Fruit fly (Drosophila melanogaster): ENCODE measurements around the gene CG6153.

CG6153 gene

DNA sequence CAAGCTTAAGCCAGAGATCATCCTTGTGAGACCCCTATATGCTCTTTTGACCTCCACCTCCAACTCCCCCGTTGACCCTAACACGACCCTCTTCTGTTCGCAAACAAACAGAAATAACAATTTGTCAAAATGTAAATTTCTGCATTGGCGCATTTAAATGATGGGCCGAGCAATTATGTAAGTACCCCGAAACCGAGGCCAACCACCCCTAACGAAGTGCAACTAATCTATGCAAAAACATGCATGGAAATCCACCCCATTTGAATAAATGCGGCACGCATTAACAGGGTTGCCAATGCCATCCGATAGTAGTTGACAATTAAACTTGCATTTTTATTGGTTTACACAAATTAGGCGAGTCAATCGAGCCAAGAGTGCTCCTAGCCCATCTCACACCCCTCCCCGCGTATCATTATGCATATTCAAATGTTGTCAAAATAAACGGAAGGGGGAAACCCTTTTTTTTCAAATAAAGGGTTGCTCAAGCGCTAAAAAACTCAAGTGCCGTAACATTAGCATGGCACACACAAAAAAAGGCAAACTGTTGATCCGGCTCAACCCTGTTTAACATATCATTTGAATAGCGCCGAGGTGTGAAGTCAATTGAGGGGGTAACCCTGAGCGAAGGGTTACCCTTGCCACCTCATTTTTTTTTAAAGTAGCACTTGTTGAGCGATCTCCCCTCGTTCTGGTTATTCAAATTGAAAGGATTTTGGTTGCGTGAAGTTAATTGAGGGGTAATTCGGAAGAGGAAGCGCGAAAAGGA is 11.0 kb upstream of the CG6153 start:
- TF ChIP-seq psq (optimal IDR thresholded peaks at IDR 0.05) (no peak), Sin3A (optimal IDR thresholded peaks at IDR 0.05) (no peak)

DNA sequence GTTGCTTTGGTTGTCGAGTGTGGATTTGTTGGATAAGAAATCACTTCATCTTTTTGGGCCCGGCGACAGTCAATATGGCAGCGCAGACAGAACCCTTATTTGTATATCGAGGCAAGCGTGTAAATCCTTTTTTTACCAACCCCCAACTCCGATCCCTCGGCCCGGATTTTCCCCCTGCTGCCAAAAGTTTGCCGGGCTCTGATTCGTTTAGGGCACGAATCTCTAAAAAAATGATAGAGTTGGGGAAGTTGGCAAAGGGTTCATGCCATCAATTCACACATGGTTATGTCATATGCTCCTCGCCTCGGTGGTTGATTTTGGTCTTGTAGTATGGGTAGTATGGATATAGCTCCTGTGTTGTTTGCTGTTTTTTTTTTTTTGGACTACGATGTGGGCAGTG is 6.0 kb upstream of the CG6153 start:
- TF ChIP-seq h (optimal IDR thresholded peaks at IDR 0.05) (no peak), insv (optimal IDR thresholded peaks at IDR 0.05) (no peak), Sin3A (optimal IDR thresholded peaks at IDR 0.05) (no peak), Myc (optimal IDR thresholded peaks at IDR 0.05) (no peak), ttk (optimal IDR thresholded peaks at IDR 0.05) (no peak), psq (optimal IDR thresholded peaks at IDR 0.05) (no peak)

DNA sequence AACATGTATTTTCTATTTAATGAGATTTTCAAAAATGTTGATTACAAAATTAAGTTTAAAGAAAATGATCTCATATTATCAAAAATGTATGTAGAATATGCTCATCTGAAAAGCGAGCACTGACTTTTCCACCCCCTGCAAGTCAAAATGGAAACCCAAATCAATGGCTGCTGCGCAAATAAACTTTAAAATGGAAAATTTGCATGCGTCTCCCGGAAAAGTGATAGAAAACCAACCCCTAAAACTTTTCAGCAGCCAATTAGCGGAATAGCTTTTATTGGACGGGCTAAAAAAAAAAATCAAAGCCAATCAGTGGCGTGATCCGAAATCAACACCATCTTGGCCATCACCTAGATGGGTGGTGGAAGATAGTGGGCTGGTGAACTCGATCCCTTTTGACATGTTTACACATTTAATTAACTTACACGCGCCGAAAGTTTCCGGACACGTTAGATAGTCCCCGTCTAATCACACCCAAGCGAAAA is 3.5 kb upstream of the CG6153 start:
- no peak for TF ChIP-seq psq (optimal IDR thresholded peaks at IDR 0.05)
- TF ChIP-seq Sin3A (optimal IDR thresholded peaks at IDR 0.05) = no peak
- TF ChIP-seq insv (optimal IDR thresholded peaks at IDR 0.05) = no peak
- TF ChIP-seq ttk (optimal IDR thresholded peaks at IDR 0.05) = no peak
- TF ChIP-seq Myc (optimal IDR thresholded peaks at IDR 0.05) = no peak
- TF ChIP-seq h (optimal IDR thresholded peaks at IDR 0.05) = no peak

DNA sequence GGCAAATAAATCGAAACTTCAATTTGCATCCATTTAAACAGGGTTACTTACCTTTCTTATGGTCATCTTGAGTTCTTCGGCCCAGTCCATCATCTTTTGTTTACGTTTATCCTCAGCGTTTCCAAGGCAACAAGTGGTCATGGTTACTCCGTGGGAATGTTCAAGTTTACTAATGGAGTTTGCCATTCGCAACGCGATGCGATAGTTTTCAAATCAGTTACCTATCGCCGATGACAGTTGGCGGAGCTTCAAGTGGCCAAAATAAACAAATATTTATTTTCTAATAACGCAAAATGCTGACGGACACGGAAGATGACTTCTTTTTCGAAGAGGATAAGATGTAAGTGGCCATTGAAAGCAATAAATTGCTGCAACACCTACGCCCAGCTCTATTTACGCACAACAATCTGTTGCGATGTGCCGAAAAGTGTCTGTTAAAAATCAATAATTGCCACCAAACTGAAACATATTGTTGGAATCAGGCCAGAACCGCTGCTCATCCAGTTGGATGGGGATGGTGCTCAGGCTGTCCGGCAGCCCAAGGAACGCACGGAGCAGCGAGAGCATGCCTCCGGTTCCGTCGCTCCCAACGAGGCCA is 2.1 kb downstream of the CG6153 start, which contains the start of the genes IFT43 and PICK1:
TSS of gene IFT43 (minus strand) at position 166 of the 598 bp plus-strand sequence.
TSS of gene PICK1 (plus strand) at position 211 of the 598 bp plus-strand sequence.
- TF ChIP-seq ttk (optimal IDR thresholded peaks at IDR 0.05) = no peak
- TF ChIP-seq Myc (optimal IDR thresholded peaks at IDR 0.05) = no peak
- TF ChIP-seq psq (optimal IDR thresholded peaks at IDR 0.05) = no peak
- no peak for TF ChIP-seq Sin3A (optimal IDR thresholded peaks at IDR 0.05)
- TF ChIP-seq h (optimal IDR thresholded peaks at IDR 0.05) = no peak
- no peak for TF ChIP-seq insv (optimal IDR thresholded peaks at IDR 0.05)

DNA sequence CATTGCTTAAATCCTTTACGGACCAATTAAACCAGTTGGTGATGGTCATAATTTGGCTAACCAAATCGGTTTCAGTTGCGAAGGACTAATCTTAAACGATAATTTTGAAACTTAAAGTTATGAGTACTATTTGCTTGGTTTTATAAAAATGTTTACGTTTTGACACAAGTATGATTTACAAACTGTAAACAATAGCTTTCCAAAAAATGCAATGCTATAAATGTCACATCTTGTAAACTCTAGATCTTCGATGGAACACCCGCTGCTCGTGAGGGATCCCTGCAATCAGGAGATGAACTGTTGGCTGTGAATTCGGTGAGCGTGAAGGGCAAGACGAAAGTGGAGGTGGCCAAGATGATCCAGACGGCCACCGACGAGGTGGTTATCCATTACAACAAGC is 4.4 kb downstream of the CG6153 start, which contains the start of gene CG5781:
TSS of gene CG5781 (minus strand) at position 101 of the 400 bp plus-strand sequence.
- TF ChIP-seq Myc (optimal IDR thresholded peaks at IDR 0.05) (no peak), psq (optimal IDR thresholded peaks at IDR 0.05) (no peak), insv (optimal IDR thresholded peaks at IDR 0.05) (no peak), ttk (optimal IDR thresholded peaks at IDR 0.05) (no peak), Sin3A (optimal IDR thresholded peaks at IDR 0.05) (no peak), h (optimal IDR thresholded peaks at IDR 0.05) (no peak)

DNA sequence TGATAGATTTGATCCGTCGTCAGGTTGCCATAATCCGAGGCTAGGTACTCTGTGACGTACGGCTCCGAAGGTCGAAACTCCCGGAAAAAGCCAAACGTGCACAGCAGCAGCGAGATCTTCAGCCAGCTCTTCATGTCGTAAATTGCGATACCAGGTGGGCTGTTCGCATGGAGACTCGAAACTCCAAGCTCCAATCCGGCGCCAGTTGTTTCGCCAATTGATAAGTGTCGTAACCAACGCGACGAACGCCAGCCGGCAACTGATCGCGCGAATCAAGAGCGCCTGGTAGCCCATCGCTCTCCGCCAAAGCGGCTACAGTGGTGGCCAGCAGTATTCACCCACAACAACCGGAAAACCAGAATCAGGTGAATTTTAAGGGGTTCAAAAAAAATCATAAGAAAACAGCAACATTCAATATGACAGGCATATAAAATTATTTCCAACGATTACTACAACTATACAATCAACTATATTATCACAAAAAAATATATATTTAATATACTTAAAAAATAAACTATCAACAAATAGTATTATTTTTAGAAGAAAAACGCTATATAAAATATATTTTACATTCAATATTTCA is 7.7 kb downstream of the CG6153 start, which contains the start of gene CG17036:
TSS of gene CG17036 (minus strand) at position 366 of the 583 bp plus-strand sequence.
- TF ChIP-seq psq (optimal IDR thresholded peaks at IDR 0.05) = no peak
- no peak for TF ChIP-seq h (optimal IDR thresholded peaks at IDR 0.05)
- TF ChIP-seq Myc (optimal IDR thresholded peaks at IDR 0.05) = no peak
- no peak for TF ChIP-seq ttk (optimal IDR thresholded peaks at IDR 0.05)
- TF ChIP-seq insv (optimal IDR thresholded peaks at IDR 0.05) = no peak
- no peak for TF ChIP-seq Sin3A (optimal IDR thresholded peaks at IDR 0.05)

DNA sequence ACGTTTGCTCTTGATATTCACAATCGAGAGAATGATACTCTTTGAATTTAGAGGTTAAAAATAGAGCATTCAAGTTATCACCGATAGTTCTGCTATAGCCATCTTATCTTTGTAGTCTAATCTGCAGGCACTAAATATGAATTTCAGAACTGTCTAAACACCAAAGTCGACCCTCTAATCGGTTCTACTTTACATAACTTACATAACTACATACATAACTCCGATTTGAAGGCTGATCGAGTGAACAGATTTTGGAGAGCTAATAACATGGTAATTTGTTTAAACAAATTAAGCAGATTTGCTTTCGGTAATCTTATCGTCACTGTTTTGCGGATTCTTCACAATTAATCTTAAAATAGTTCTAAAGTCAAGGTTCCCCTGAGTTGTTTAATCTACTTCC is 8.7 kb downstream of the CG6153 start:
- TF ChIP-seq h (optimal IDR thresholded peaks at IDR 0.05) = no peak
- no peak for TF ChIP-seq Myc (optimal IDR thresholded peaks at IDR 0.05)
- TF ChIP-seq Sin3A (optimal IDR thresholded peaks at IDR 0.05) = no peak
- TF ChIP-seq ttk (optimal IDR thresholded peaks at IDR 0.05) = no peak
- TF ChIP-seq insv (optimal IDR thresholded peaks at IDR 0.05) = no peak
- no peak for TF ChIP-seq psq (optimal IDR thresholded peaks at IDR 0.05)

DNA sequence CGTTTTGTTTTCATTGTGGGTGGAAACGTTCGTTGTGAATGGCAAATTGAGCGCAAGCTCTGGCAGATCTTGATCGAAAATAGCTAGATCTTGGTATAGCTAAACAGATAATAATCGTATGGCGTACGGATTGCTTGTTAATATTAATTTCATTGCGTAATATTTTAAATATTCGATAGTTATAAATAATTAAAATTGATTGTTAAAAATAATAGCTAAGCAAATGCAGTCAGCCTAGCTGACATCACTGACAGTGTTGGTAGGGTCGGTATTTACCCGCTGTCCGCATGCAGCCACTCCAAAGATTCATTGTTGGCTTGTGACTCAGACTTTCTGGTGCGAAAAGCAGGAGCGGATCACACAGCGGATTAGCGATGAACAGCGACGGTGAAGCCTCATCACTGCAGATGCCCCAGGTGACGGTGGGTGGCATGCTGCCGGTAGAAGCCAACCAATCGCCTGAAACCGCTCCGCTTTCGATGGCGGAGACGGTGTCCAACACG is 11.7 kb downstream of the CG6153 start, which contains the start of the genes CG5776 and spict:
TSS of gene CG5776 (minus strand) at position 34 of the 503 bp plus-strand sequence.
TSS of gene spict (plus strand) at position 308 of the 503 bp plus-strand sequence.
- no peak for TF ChIP-seq ttk (optimal IDR thresholded peaks at IDR 0.05)
- no peak for TF ChIP-seq Sin3A (optimal IDR thresholded peaks at IDR 0.05)
- TF ChIP-seq Myc (optimal IDR thresholded peaks at IDR 0.05) = no peak
- TF ChIP-seq h (optimal IDR thresholded peaks at IDR 0.05) = no peak
- TF ChIP-seq insv (optimal IDR thresholded peaks at IDR 0.05) = no peak
- no peak for TF ChIP-seq psq (optimal IDR thresholded peaks at IDR 0.05)

DNA sequence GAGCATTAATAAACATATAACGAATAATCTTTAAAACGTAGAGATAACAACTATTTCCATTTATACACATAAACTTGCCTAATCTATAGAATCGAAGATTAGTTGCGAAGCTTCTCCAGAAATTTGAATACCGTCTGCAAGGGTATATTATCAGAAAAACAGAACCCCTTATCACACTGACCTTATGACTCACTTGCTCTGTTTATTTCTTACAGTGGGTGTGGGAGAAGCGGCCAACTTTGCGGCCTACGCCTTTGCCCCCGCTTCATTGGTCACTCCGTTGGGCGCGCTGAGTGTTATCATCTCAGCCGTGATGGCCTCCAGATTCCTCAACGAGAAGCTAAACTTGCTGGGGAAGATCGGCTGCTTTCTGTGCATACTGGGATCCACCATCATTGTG is 12.6 kb downstream of the CG6153 start:
- no peak for TF ChIP-seq Sin3A (optimal IDR thresholded peaks at IDR 0.05)
- no peak for TF ChIP-seq h (optimal IDR thresholded peaks at IDR 0.05)
- TF ChIP-seq Myc (optimal IDR thresholded peaks at IDR 0.05) = no peak
- no peak for TF ChIP-seq psq (optimal IDR thresholded peaks at IDR 0.05)
- TF ChIP-seq ttk (optimal IDR thresholded peaks at IDR 0.05) = no peak
- no peak for TF ChIP-seq insv (optimal IDR thresholded peaks at IDR 0.05)

DNA sequence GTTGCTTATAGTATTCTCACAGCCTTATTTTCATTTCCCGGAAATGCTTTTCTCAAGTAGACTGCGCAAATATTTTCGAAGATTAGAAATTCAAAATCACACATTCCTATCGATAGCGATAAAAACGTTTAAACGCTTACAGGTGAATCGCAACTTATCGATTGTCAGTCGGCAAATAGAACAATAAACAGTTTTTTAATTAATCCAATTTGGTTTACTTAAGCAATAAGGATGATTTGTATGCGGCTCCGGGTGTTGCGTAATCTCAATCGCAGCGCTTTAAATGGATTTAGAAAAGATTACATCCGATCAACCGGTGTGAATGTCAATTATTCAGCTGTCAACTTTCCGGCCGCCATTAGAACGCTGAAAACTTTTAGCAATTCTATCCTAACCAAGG is 14.7 kb downstream of the CG6153 start, which contains the start of the genes CG6180 and CG15484:
TSS of gene CG6180 (plus strand) at position 122 of the 400 bp plus-strand sequence.
TSS of gene CG15484 (minus strand) at position 172 of the 400 bp plus-strand sequence.
- TF ChIP-seq Myc (optimal IDR thresholded peaks at IDR 0.05) (no peak), ttk (optimal IDR thresholded peaks at IDR 0.05) (no peak), psq (optimal IDR thresholded peaks at IDR 0.05) (no peak), insv (optimal IDR thresholded peaks at IDR 0.05) (no peak), h (optimal IDR thresholded peaks at IDR 0.05) (no peak), Sin3A (optimal IDR thresholded peaks at IDR 0.05) (no peak)

DNA sequence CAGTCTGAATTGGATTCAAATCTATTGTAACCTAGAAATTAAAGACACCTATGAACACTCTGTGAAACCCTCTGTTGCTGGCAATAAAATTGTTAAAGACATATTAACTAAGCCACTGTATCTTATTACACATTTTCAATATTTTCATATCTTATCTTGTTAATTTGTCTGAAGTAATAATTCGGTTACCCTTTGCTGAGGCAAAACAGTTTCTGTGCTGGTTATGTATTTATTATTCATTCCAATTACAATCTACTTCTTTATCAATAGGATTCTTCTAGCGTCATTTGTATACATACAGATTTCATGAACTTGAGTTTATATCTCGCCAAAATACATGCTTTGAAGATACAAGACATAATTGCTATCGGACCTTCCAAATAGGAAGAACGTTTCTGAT is 15.8 kb downstream of the CG6153 start:
- no peak for TF ChIP-seq ttk (optimal IDR thresholded peaks at IDR 0.05)

DNA sequence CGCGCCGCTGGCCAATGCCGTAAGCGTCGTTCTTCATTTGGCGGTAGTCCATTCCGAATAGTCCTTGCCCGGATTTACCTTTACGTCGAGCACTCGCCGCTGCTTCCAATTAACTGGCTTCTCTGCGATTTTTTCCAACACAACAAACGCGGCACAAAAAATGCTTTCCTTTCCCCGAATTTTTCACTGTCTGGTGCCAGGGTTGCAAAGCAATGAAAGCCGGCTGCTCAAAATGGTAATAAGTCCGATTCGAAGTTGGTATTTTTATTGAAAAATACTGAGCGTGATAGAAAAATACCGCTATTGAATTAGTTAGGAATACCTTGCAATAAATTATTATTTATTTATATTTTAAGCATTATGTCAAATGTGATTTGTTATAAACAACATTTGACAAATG is 19.5 kb downstream of the CG6153 start:
- TF ChIP-seq insv (optimal IDR thresholded peaks at IDR 0.05) = no peak
- TF ChIP-seq psq (optimal IDR thresholded peaks at IDR 0.05) = no peak
- no peak for TF ChIP-seq Myc (optimal IDR thresholded peaks at IDR 0.05)
- TF ChIP-seq h (optimal IDR thresholded peaks at IDR 0.05) = no peak
- no peak for TF ChIP-seq Sin3A (optimal IDR thresholded peaks at IDR 0.05)
- no peak for TF ChIP-seq ttk (optimal IDR thresholded peaks at IDR 0.05)

All from Kc167 (cell line).